Worm (Caenorhabditis elegans) whole organism, L1 larva: ENCODE results near the gene rbg-1.
A peak's percentile ranks its signal among the peaks of the same experiment; 100 is the strongest.

Source experiments
- C34B4.2 ChIP-seq: sonication (generic microtip); optimal IDR thresholded peaks from 2 replicates; lab custom pipeline; 2017; ENCODE audit warnings: mild to moderate bottlenecking, missing genetic modification characterization, missing compliant biosample characterization
- F16B12.6 ChIP-seq: fragments of 150-350 bp; optimal IDR thresholded peaks from 2 replicates; lab custom pipeline; 2014; ENCODE audit warnings: missing biosample characterization, missing genetic modification characterization
- blmp-1 ChIP-seq: fragments of 150-350 bp; optimal IDR thresholded peaks from 2 replicates; lab custom pipeline; 2014; ENCODE audit warnings: missing biosample characterization, missing genetic modification characterization
- ceh-63 ChIP-seq: fragments of 200-800 bp; sonication (Bioruptor generic); optimal IDR thresholded peaks from 2 replicates; lab custom pipeline; 2018; ENCODE audit warnings: mild to moderate bottlenecking, missing genetic modification characterization, missing compliant biosample characterization
- ceh-8 ChIP-seq: fragments of 200-800 bp; sonication (Bioruptor generic); optimal IDR thresholded peaks from 2 replicates; lab custom pipeline; 2018; ENCODE audit warnings: mild to moderate bottlenecking, missing genetic modification characterization, moderate library complexity, missing compliant biosample characterization
- ceh-90 ChIP-seq: sonication (generic microtip); optimal IDR thresholded peaks from 2 replicates; lab custom pipeline; 2016; ENCODE audit warnings: missing genetic modification characterization, missing compliant biosample characterization
- dpl-1 ChIP-seq, 3 experiments: fragments of 150-350 bp in 2 of 3; sonication (generic microtip) in 1 of 3; optimal IDR thresholded peaks; 2 replicates each; lab custom pipeline; 2014 to 2017; ENCODE audit warnings: missing biosample characterization in 3 of 3, missing genetic modification characterization in 3 of 3, missing genetic modification reagents in 3 of 3
- dsc-1 ChIP-seq: sonication (generic microtip); optimal IDR thresholded peaks from 2 replicates; lab custom pipeline; 2016; ENCODE audit warnings: mild to moderate bottlenecking, missing genetic modification characterization, missing compliant biosample characterization
- efl-1 ChIP-seq, 4 experiments: fragments of 150-350 bp; optimal IDR thresholded peaks in 3 of 4; peaks in 1 of 4; 1 replicate in 1 of 4; 2 replicates in 3 of 4; lab custom pipeline; 2014; ENCODE audit warnings: missing biosample characterization in 2 of 4, missing genetic modification characterization in 2 of 4, missing genetic modification reagents in 2 of 4
- efl-3 ChIP-seq: fragments of 200-800 bp; sonication (Bioruptor generic); optimal IDR thresholded peaks from 2 replicates; lab custom pipeline; 2018; ENCODE audit warnings: mild to moderate bottlenecking, missing genetic modification characterization, missing compliant biosample characterization
- elt-2 ChIP-seq: sonication (generic microtip); optimal IDR thresholded peaks from 2 replicates; lab custom pipeline; 2016; ENCODE audit warnings: missing genetic modification characterization, mild to moderate bottlenecking, inconsistent platforms, missing compliant biosample characterization, missing genetic modification reagents
- ets-5 ChIP-seq: fragments of 200-800 bp; sonication (Bioruptor generic); IDR thresholded peaks from 2 replicates; pipeline ENCODE4 v1.3.6; 2022; ENCODE audit warnings: missing genetic modification characterization, missing compliant biosample characterization
- fkh-8 ChIP-seq: sonication (generic microtip); optimal IDR thresholded peaks from 2 replicates; lab custom pipeline; 2016; ENCODE audit warnings: mild to moderate bottlenecking, missing genetic modification characterization, missing compliant biosample characterization
- grh-1 ChIP-seq: fragments of 200-800 bp; sonication (Bioruptor generic); IDR thresholded peaks from 2 replicates; pipeline ENCODE4 v1.3.6; 2022; ENCODE audit warnings: missing genetic modification reagents, missing genetic modification characterization, missing compliant biosample characterization
- hpl-2 ChIP-seq: fragments of 150-350 bp; optimal IDR thresholded peaks from 2 replicates; lab custom pipeline; 2014; ENCODE audit warnings: missing biosample characterization, missing genetic modification reagents, missing genetic modification characterization
- isw-1 ChIP-seq: fragments of 200-800 bp; sonication (Bioruptor generic); IDR thresholded peaks from 2 replicates; pipeline ENCODE4 v1.3.6; 2022; ENCODE audit warnings: missing genetic modification characterization, missing compliant biosample characterization
- lin-14 ChIP-seq: fragments of 200-800 bp; sonication (Bioruptor generic); optimal IDR thresholded peaks from 2 replicates; lab custom pipeline; 2018; ENCODE audit warnings: mild to moderate bottlenecking, missing genetic modification characterization, moderate library complexity, missing compliant biosample characterization
- lir-3 ChIP-seq: sonication (generic microtip); optimal IDR thresholded peaks from 2 replicates; lab custom pipeline; 2016; ENCODE audit warnings: mild to moderate bottlenecking, missing genetic modification characterization, moderate library complexity, missing compliant biosample characterization; ENCODE audit not compliant: poor library complexity
- mab-9 ChIP-seq: fragments of 200-800 bp; sonication (Bioruptor generic); IDR thresholded peaks from 2 replicates; pipeline ENCODE4 v1.3.6; 2022; ENCODE audit warnings: missing genetic modification reagents, missing genetic modification characterization, missing compliant biosample characterization
- mep-1 ChIP-seq: fragments of 150-350 bp; optimal IDR thresholded peaks from 2 replicates; lab custom pipeline; 2014; ENCODE audit warnings: missing biosample characterization, missing genetic modification characterization
- nhr-12 ChIP-seq: sonication (generic microtip); optimal IDR thresholded peaks from 2 replicates; lab custom pipeline; 2017; ENCODE audit warnings: missing biosample characterization, missing genetic modification characterization
- nhr-19 ChIP-seq: fragments of 200-800 bp; sonication (Bioruptor generic); conservative IDR thresholded peaks from 2 replicates; pipeline ENCODE4 v1.3.6; 2022; ENCODE audit warnings: missing genetic modification characterization, missing compliant biosample characterization
- nhr-47 ChIP-seq: sonication (generic microtip); optimal IDR thresholded peaks from 2 replicates; lab custom pipeline; 2016; ENCODE audit warnings: mild to moderate bottlenecking, missing genetic modification characterization, moderate library complexity, missing compliant biosample characterization
- nhr-84 ChIP-seq: sonication (generic microtip); optimal IDR thresholded peaks from 2 replicates; lab custom pipeline; 2017; ENCODE audit warnings: missing biosample characterization, missing genetic modification characterization
- nhr-85 ChIP-seq: sonication (generic microtip); peaks from one replicate; lab custom pipeline; 2016; ENCODE audit warnings: missing genetic modification characterization, inconsistent platforms, missing compliant biosample characterization
- pqm-1 ChIP-seq: sonication (generic microtip); optimal IDR thresholded peaks from 3 replicates; lab custom pipeline; 2017; ENCODE audit warnings: missing biosample characterization, missing genetic modification characterization
- rnt-1 ChIP-seq: sonication (generic microtip); optimal IDR thresholded peaks from 2 replicates; lab custom pipeline; 2016; ENCODE audit warnings: mild to moderate bottlenecking, missing genetic modification characterization, moderate library complexity, missing compliant biosample characterization
- skn-1 ChIP-seq: fragments of 150-350 bp; optimal IDR thresholded peaks from 2 replicates; lab custom pipeline; 2014; ENCODE audit warnings: missing biosample characterization, missing genetic modification characterization
- swsn-7 ChIP-seq: sonication (generic microtip); optimal IDR thresholded peaks from 2 replicates; lab custom pipeline; 2016; ENCODE audit warnings: missing genetic modification characterization, missing compliant biosample characterization
- tlp-1 ChIP-seq: fragments of 150-350 bp; optimal IDR thresholded peaks from 2 replicates; lab custom pipeline; 2014; ENCODE audit warnings: missing biosample characterization, missing genetic modification characterization
- unc-98 ChIP-seq: fragments of 200-800 bp; sonication (Bioruptor generic); IDR thresholded peaks from 2 replicates; pipeline ENCODE4 v1.3.6; 2022; ENCODE audit warnings: missing genetic modification characterization, missing compliant biosample characterization

Gene rbg-1

ce11 chrX:14959393-14960073 lies 23.8 kb upstream of the rbg-1 start:
- TF ChIP-seq ceh-8 (GFP tag; lab: Kevin White, UChicago): no peak
- TF ChIP-seq rnt-1 (tag; lab: Kevin White, UChicago): no peak
- no peak for TF ChIP-seq elt-2 (tag; lab: Kevin White, UChicago)
- TF ChIP-seq lin-14 (GFP tag; lab: Kevin White, UChicago): no peak

ce11 chrX:14960841-14961240 lies 22.5 kb upstream of the rbg-1 start:
- TF ChIP-seq F16B12.6 (tag; lab: Kevin White, UChicago) (no peak), ceh-63 (no peak), tlp-1 (tag; lab: Kevin White, UChicago) (no peak), dsc-1 (tag; lab: Kevin White, UChicago) (no peak), lir-3 (no peak), dpl-1 (GFP tag; optimal IDR thresholded peaks at IDR 0.05; lab: Kevin White, UChicago) (no peak)

ce11 chrX:14961471-14961870 lies 21.9 kb upstream of the rbg-1 start, which contains the start of gene idpp-3:
Gene idpp-3, minus strand, starts transcription at chrX:14961571.
- TF ChIP-seq efl-3 (GFP tag; lab: Kevin White, UChicago) (no peak), efl-1 (optimal IDR thresholded peaks at IDR 0.05; lab: Kevin White, UChicago) (no peak), efl-1 (GFP tag; optimal IDR thresholded peaks at IDR 0.05 in 1 of 2; lab: Kevin White, UChicago) (peak in 1 of 2 experiments; percentile 84)

- no peak for TF ChIP-seq grh-1 (GFP tag; lab: Robert Waterston, UW)
- no peak for TF ChIP-seq efl-1 (optimal IDR thresholded peaks at IDR 0.05; lab: Kevin White, UChicago)
- TF ChIP-seq efl-1 (GFP tag; optimal IDR thresholded peaks at IDR 0.05 in 1 of 2; lab: Kevin White, UChicago): peak in 1 of 2 experiments; percentile 39
- no peak for TF ChIP-seq mep-1 (tag; lab: Kevin White, UChicago)
- TF ChIP-seq ets-5: no peak
Observed at ce11 chrX:14962456-14962855, 20.9 kb upstream of the rbg-1 start, which contains the start of gene rgs-10. Gene rgs-10, plus strand, starts transcription at chrX:14962756.

ce11 chrX:14964253-14964652 lies 19.1 kb upstream of the rbg-1 start, which contains the start of gene rgs-11:
Gene rgs-11, plus strand, starts transcription at chrX:14964553.
- TF ChIP-seq nhr-19 (GFP tag; lab: Robert Waterston, UW): no peak
- TF ChIP-seq nhr-84: no peak
- no peak for TF ChIP-seq nhr-12 (tag; lab: Kevin White, UChicago)
- TF ChIP-seq isw-1 (GFP tag; lab: Robert Waterston, UW): no peak
- no peak for TF ChIP-seq pqm-1 (tag; lab: Kevin White, UChicago)
- TF ChIP-seq swsn-7: no peak
- no peak for TF ChIP-seq mab-9 (GFP tag; lab: Robert Waterston, UW)
- TF ChIP-seq nhr-47 (tag; lab: Kevin White, UChicago): no peak
- TF ChIP-seq fkh-8: no peak
- no peak for TF ChIP-seq C34B4.2 (tag; lab: Kevin White, UChicago)
- TF ChIP-seq skn-1 (tag; lab: Kevin White, UChicago): no peak
- no peak for TF ChIP-seq nhr-85 (tag; lab: Kevin White, UChicago)
- no peak for TF ChIP-seq grh-1 (GFP tag; lab: Robert Waterston, UW)

- TF ChIP-seq hpl-2 (GFP tag; lab: Kevin White, UChicago) (no peak), ceh-90 (tag; lab: Kevin White, UChicago) (no peak), blmp-1 (tag; lab: Kevin White, UChicago) (no peak), unc-98 (GFP tag; lab: Robert Waterston, UW) (no peak)
Observed at ce11 chrX:14965761-14966160, 17.6 kb upstream of the rbg-1 start, which contains the start of gene F45B8.5. Gene F45B8.5, plus strand, starts transcription at chrX:14966061.
